Worm (Caenorhabditis elegans) whole organism, L1 larva: ENCODE results near the gene T25B9.3.

Source experiments
- C04F5.9 ChIP-seq: sonication (generic microtip); optimal IDR thresholded peaks from 2 replicates; lab custom pipeline; 2016; ENCODE audit warnings: missing genetic modification characterization, missing compliant biosample characterization
- C16A3.4 ChIP-seq: fragments of 150-350 bp; optimal IDR thresholded peaks from 2 replicates; lab custom pipeline; 2014; ENCODE audit warnings: missing biosample characterization, missing genetic modification characterization
- C34B4.2 ChIP-seq: sonication (generic microtip); optimal IDR thresholded peaks from 2 replicates; lab custom pipeline; 2017; ENCODE audit warnings: mild to moderate bottlenecking, missing genetic modification characterization, missing compliant biosample characterization
- F16B12.6 ChIP-seq: fragments of 150-350 bp; optimal IDR thresholded peaks from 2 replicates; lab custom pipeline; 2014; ENCODE audit warnings: missing biosample characterization, missing genetic modification characterization
- aha-1 ChIP-seq: fragments of 150-350 bp; optimal IDR thresholded peaks from 2 replicates; lab custom pipeline; 2014; ENCODE audit warnings: missing biosample characterization, missing genetic modification characterization
- alr-1 ChIP-seq: fragments of 200-800 bp; sonication (Bioruptor generic); optimal IDR thresholded peaks from 2 replicates; lab custom pipeline; 2018; ENCODE audit warnings: borderline replicate concordance, mild to moderate bottlenecking, missing genetic modification characterization, missing compliant biosample characterization
- ceh-63 ChIP-seq: fragments of 200-800 bp; sonication (Bioruptor generic); optimal IDR thresholded peaks from 2 replicates; lab custom pipeline; 2018; ENCODE audit warnings: mild to moderate bottlenecking, missing genetic modification characterization, missing compliant biosample characterization
- ceh-82 ChIP-seq, 3 experiments: fragments of 150-350 bp in 1 of 3; sonication (generic microtip) in 2 of 3; optimal IDR thresholded peaks; 2 replicates each; lab custom pipeline; 2014 to 2017; ENCODE audit warnings: missing biosample characterization in 3 of 3, missing genetic modification characterization in 3 of 3
- ceh-88 ChIP-seq: fragments of 200-800 bp; sonication (Bioruptor generic); IDR thresholded peaks from 2 replicates; pipeline ENCODE4 v1.3.6; 2022; ENCODE audit warnings: missing genetic modification characterization, missing compliant biosample characterization
- dsc-1 ChIP-seq: sonication (generic microtip); optimal IDR thresholded peaks from 2 replicates; lab custom pipeline; 2016; ENCODE audit warnings: mild to moderate bottlenecking, missing genetic modification characterization, missing compliant biosample characterization
- efl-3 ChIP-seq: fragments of 200-800 bp; sonication (Bioruptor generic); optimal IDR thresholded peaks from 2 replicates; lab custom pipeline; 2018; ENCODE audit warnings: mild to moderate bottlenecking, missing genetic modification characterization, missing compliant biosample characterization
- egl-13 ChIP-seq: sonication (generic microtip); optimal IDR thresholded peaks from 2 replicates; lab custom pipeline; 2016; ENCODE audit warnings: missing genotype, missing genetic modification reagents, missing genetic modification characterization, missing compliant biosample characterization
- fkh-10 ChIP-seq: sonication (generic microtip); optimal IDR thresholded peaks from 2 replicates; lab custom pipeline; 2017; ENCODE audit warnings: missing biosample characterization, missing genetic modification reagents, missing genetic modification characterization
- fkh-8 ChIP-seq: sonication (generic microtip); optimal IDR thresholded peaks from 2 replicates; lab custom pipeline; 2016; ENCODE audit warnings: mild to moderate bottlenecking, missing genetic modification characterization, missing compliant biosample characterization
- fos-1 ChIP-seq: fragments of 150-350 bp; optimal IDR thresholded peaks from 2 replicates; lab custom pipeline; 2014; ENCODE audit warnings: missing biosample characterization, missing genetic modification characterization
- hlh-17 ChIP-seq: fragments of 200-800 bp; sonication (Bioruptor generic); optimal IDR thresholded peaks from 2 replicates; lab custom pipeline; 2018; ENCODE audit warnings: missing genetic modification characterization, mild to moderate bottlenecking, missing compliant biosample characterization, moderate library complexity, borderline replicate concordance
- hlh-4 ChIP-seq: sonication (generic microtip); optimal IDR thresholded peaks from 2 replicates; lab custom pipeline; 2016; ENCODE audit warnings: mild to moderate bottlenecking, missing genetic modification characterization, missing compliant biosample characterization
- hpl-2 ChIP-seq: fragments of 150-350 bp; optimal IDR thresholded peaks from 2 replicates; lab custom pipeline; 2014; ENCODE audit warnings: missing biosample characterization, missing genetic modification reagents, missing genetic modification characterization
- irx-1 ChIP-seq: sonication (generic microtip); optimal IDR thresholded peaks from 2 replicates; lab custom pipeline; 2016; ENCODE audit warnings: missing genetic modification characterization, missing compliant biosample characterization
- isw-1 ChIP-seq: fragments of 200-800 bp; sonication (Bioruptor generic); IDR thresholded peaks from 2 replicates; pipeline ENCODE4 v1.3.6; 2022; ENCODE audit warnings: missing genetic modification characterization, missing compliant biosample characterization
- lin-14 ChIP-seq: fragments of 200-800 bp; sonication (Bioruptor generic); optimal IDR thresholded peaks from 2 replicates; lab custom pipeline; 2018; ENCODE audit warnings: mild to moderate bottlenecking, missing genetic modification characterization, moderate library complexity, missing compliant biosample characterization
- lin-15B ChIP-seq: fragments of 150-350 bp; sonication (generic microtip); optimal IDR thresholded peaks from 3 replicates; lab custom pipeline; 2014; ENCODE audit warnings: missing biosample characterization, missing genetic modification characterization
- lin-39 ChIP-seq: fragments of 150-350 bp; optimal IDR thresholded peaks from 2 replicates; lab custom pipeline; 2014; ENCODE audit warnings: missing biosample characterization, missing genetic modification reagents, missing genetic modification characterization
- lir-3 ChIP-seq: sonication (generic microtip); optimal IDR thresholded peaks from 2 replicates; lab custom pipeline; 2016; ENCODE audit warnings: mild to moderate bottlenecking, missing genetic modification characterization, moderate library complexity, missing compliant biosample characterization; ENCODE audit not compliant: poor library complexity
- mab-9 ChIP-seq: fragments of 200-800 bp; sonication (Bioruptor generic); IDR thresholded peaks from 2 replicates; pipeline ENCODE4 v1.3.6; 2022; ENCODE audit warnings: missing genetic modification reagents, missing genetic modification characterization, missing compliant biosample characterization
- mep-1 ChIP-seq: fragments of 150-350 bp; optimal IDR thresholded peaks from 2 replicates; lab custom pipeline; 2014; ENCODE audit warnings: missing biosample characterization, missing genetic modification characterization
- nhr-11 ChIP-seq: fragments of 150-350 bp; optimal IDR thresholded peaks from 2 replicates; lab custom pipeline; 2014; ENCODE audit warnings: missing biosample characterization, missing genetic modification characterization
- nhr-12 ChIP-seq: sonication (generic microtip); optimal IDR thresholded peaks from 2 replicates; lab custom pipeline; 2017; ENCODE audit warnings: missing biosample characterization, missing genetic modification characterization
- nhr-20 ChIP-seq: sonication (generic microtip); optimal IDR thresholded peaks from 2 replicates; lab custom pipeline; 2016; ENCODE audit warnings: mild to moderate bottlenecking, missing genetic modification characterization, missing compliant biosample characterization
- nhr-237 ChIP-seq: fragments of 150-350 bp; optimal IDR thresholded peaks from 2 replicates; lab custom pipeline; 2014; ENCODE audit warnings: missing biosample characterization, missing genetic modification characterization
- nhr-47 ChIP-seq: sonication (generic microtip); optimal IDR thresholded peaks from 2 replicates; lab custom pipeline; 2016; ENCODE audit warnings: mild to moderate bottlenecking, missing genetic modification characterization, moderate library complexity, missing compliant biosample characterization
- nhr-71 ChIP-seq: sonication (generic microtip); optimal IDR thresholded peaks from 2 replicates; lab custom pipeline; 2016; ENCODE audit warnings: mild to moderate bottlenecking, missing genetic modification characterization, moderate library complexity, missing compliant biosample characterization
- nhr-77 ChIP-seq: fragments of 150-350 bp; optimal IDR thresholded peaks from 2 replicates; lab custom pipeline; 2014; ENCODE audit warnings: missing biosample characterization, missing genetic modification characterization
- nhr-84 ChIP-seq: sonication (generic microtip); optimal IDR thresholded peaks from 2 replicates; lab custom pipeline; 2017; ENCODE audit warnings: missing biosample characterization, missing genetic modification characterization
- nhr-85 ChIP-seq: sonication (generic microtip); peaks from one replicate; lab custom pipeline; 2016; ENCODE audit warnings: missing genetic modification characterization, inconsistent platforms, missing compliant biosample characterization
- nhr-90 ChIP-seq: sonication (generic microtip); optimal IDR thresholded peaks from 2 replicates; lab custom pipeline; 2016; ENCODE audit warnings: mild to moderate bottlenecking, missing genetic modification characterization, missing compliant biosample characterization; ENCODE audit not compliant: poor library complexity
- pax-3 ChIP-seq: fragments of 200-800 bp; sonication (Bioruptor generic); optimal IDR thresholded peaks from 2 replicates; lab custom pipeline; 2018; ENCODE audit warnings: mild to moderate bottlenecking, missing genetic modification characterization, moderate library complexity, missing compliant biosample characterization
- pqm-1 ChIP-seq: sonication (generic microtip); optimal IDR thresholded peaks from 3 replicates; lab custom pipeline; 2017; ENCODE audit warnings: missing biosample characterization, missing genetic modification characterization
- rnt-1 ChIP-seq: sonication (generic microtip); optimal IDR thresholded peaks from 2 replicates; lab custom pipeline; 2016; ENCODE audit warnings: mild to moderate bottlenecking, missing genetic modification characterization, moderate library complexity, missing compliant biosample characterization
- snu-23 ChIP-seq: sonication (generic microtip); optimal IDR thresholded peaks from 2 replicates; lab custom pipeline; 2016; ENCODE audit warnings: missing genetic modification characterization, missing compliant biosample characterization
- sox-4 ChIP-seq: sonication (generic microtip); optimal IDR thresholded peaks from 2 replicates; lab custom pipeline; 2016; ENCODE audit warnings: missing genetic modification characterization, missing compliant biosample characterization
- sptf-1 ChIP-seq: fragments of 150-350 bp; optimal IDR thresholded peaks from 2 replicates; lab custom pipeline; 2014; ENCODE audit warnings: missing biosample characterization, missing genetic modification characterization
- sup-37 ChIP-seq: fragments of 200-800 bp; sonication (Bioruptor generic); optimal IDR thresholded peaks from 2 replicates; lab custom pipeline; 2018; ENCODE audit warnings: mild to moderate bottlenecking, missing genetic modification characterization, missing compliant biosample characterization
- swsn-7 ChIP-seq: sonication (generic microtip); optimal IDR thresholded peaks from 2 replicates; lab custom pipeline; 2016; ENCODE audit warnings: missing genetic modification characterization, missing compliant biosample characterization
- tbx-2 ChIP-seq: sonication (generic microtip); optimal IDR thresholded peaks from 2 replicates; lab custom pipeline; 2016; ENCODE audit warnings: missing genetic modification characterization, missing compliant biosample characterization
- unc-130 ChIP-seq: fragments of 150-350 bp; optimal IDR thresholded peaks from 2 replicates; lab custom pipeline; 2017; ENCODE audit warnings: missing biosample characterization, missing genetic modification characterization, inconsistent platforms
- unc-62 ChIP-seq: fragments of 150-350 bp; optimal IDR thresholded peaks from 2 replicates; lab custom pipeline; 2014; ENCODE audit warnings: missing biosample characterization, missing genetic modification reagents, missing genetic modification characterization
- xbp-1 ChIP-seq: sonication (generic microtip); optimal IDR thresholded peaks from 2 replicates; lab custom pipeline; 2016; ENCODE audit warnings: missing genetic modification characterization, missing compliant biosample characterization
- zag-1 ChIP-seq: fragments of 150-350 bp; optimal IDR thresholded peaks from 2 replicates; lab custom pipeline; 2014; ENCODE audit warnings: missing biosample characterization, missing genetic modification characterization
- zip-4 ChIP-seq: fragments of 200-800 bp; sonication (Bioruptor generic); optimal IDR thresholded peaks from 2 replicates; lab custom pipeline; 2018; ENCODE audit warnings: mild to moderate bottlenecking, missing genetic modification characterization, moderate library complexity, missing compliant biosample characterization
- ztf-4 ChIP-seq: fragments of 150-350 bp; optimal IDR thresholded peaks from 2 replicates; lab custom pipeline; 2014; ENCODE audit warnings: missing biosample characterization, missing genetic modification characterization

Gene T25B9.3

ce11 chrIV:10697022-10697979 lies 47.3 kb upstream of the T25B9.3 start, which contains the start of gene allo-1 (continued):
- TF ChIP-seq egl-13 (tag; lab: Kevin White, UChicago) (no peak), nhr-47 (peak; percentile 53), zag-1 (tag; lab: Kevin White, UChicago) (no peak), aha-1 (tag; lab: Kevin White, UChicago) (no peak), pqm-1 (tag; lab: Kevin White, UChicago) (no peak), sptf-1 (tag; lab: Kevin White, UChicago) (no peak), irx-1 (peak; percentile 22), snu-23 (GFP tag; lab: Kevin White, UChicago) (peak; percentile 75), isw-1 (GFP tag; lab: Robert Waterston, UW) (peak; percentile 7; the same call in 1 of the 2 replicates), nhr-85 (tag; lab: Kevin White, UChicago) (peak; percentile 94), C34B4.2 (tag; lab: Kevin White, UChicago) (no peak), alr-1 (tag; lab: Kevin White, UChicago) (no peak), dsc-1 (tag; lab: Kevin White, UChicago) (no peak), hpl-2 (GFP tag; lab: Kevin White, UChicago) (peak; percentile 52), C16A3.4 (peak; percentile 72), nhr-12 (no peak), ceh-88 (GFP tag; lab: Robert Waterston, UW) (no peak), nhr-20 (tag; lab: Kevin White, UChicago) (peak; percentile 86), F16B12.6 (tag; lab: Kevin White, UChicago) (no peak), ztf-4 (tag; lab: Kevin White, UChicago) (no peak), hlh-17 (no peak), hlh-4 (tag; lab: Kevin White, UChicago) (no peak), ceh-63 (GFP tag; lab: Kevin White, UChicago) (no peak), fos-1 (tag; lab: Kevin White, UChicago) (peak; percentile 84), zip-4 (GFP tag; lab: Kevin White, UChicago) (peak; percentile 2), sup-37 (GFP tag; lab: Kevin White, UChicago) (no peak), pax-3 (peak; percentile 29), nhr-77 (tag; lab: Kevin White, UChicago) (peak; percentile 32), nhr-71 (tag; lab: Kevin White, UChicago) (peak; percentile 87), tbx-2 (tag; lab: Kevin White, UChicago) (peak; percentile 33), efl-3 (no peak), sox-4 (no peak), rnt-1 (tag; lab: Kevin White, UChicago) (peak; percentile 80), lir-3 (peak; percentile 40), unc-62 (no peak), lin-39 (tag; lab: Kevin White, UChicago) (no peak), swsn-7 (tag; lab: Kevin White, UChicago) (peak; percentile 44), fkh-10 (GFP tag; lab: Kevin White, UChicago) (no peak), nhr-237 (tag; lab: Kevin White, UChicago) (no peak), mep-1 (peak; percentile 67), nhr-84 (tag; lab: Kevin White, UChicago) (no peak), nhr-90 (tag; lab: Kevin White, UChicago) (peak; percentile 30), xbp-1 (peak; percentile 46), lin-15B (tag; lab: Kevin White, UChicago) (no peak), lin-14 (GFP tag; lab: Kevin White, UChicago) (peak; percentile 97), unc-130 (peak; percentile 86), fkh-8 (peak; percentile 68), nhr-11 (tag; lab: Kevin White, UChicago) (peak; percentile 67), ceh-82 (tag; optimal IDR thresholded peaks at IDR 0.05; lab: Kevin White, UChicago) (peak in 1 of 3 experiments; percentile 77), mab-9 (GFP tag; lab: Robert Waterston, UW) (no peak), C04F5.9 (tag; lab: Kevin White, UChicago) (no peak)
